Worm (Caenorhabditis elegans) whole organism, L1 larva: Measurements from ENCODE around the gene Y32B12B.4.

Experiments
- C04F5.9 ChIP-seq: sonication (generic microtip); optimal IDR thresholded peaks from 2 replicates; lab custom pipeline; 2016; ENCODE audit warnings: missing genetic modification characterization, missing compliant biosample characterization
- C16A3.4 ChIP-seq: fragments of 150-350 bp; optimal IDR thresholded peaks from 2 replicates; lab custom pipeline; 2014; ENCODE audit warnings: missing biosample characterization, missing genetic modification characterization
- C34B4.2 ChIP-seq: sonication (generic microtip); optimal IDR thresholded peaks from 2 replicates; lab custom pipeline; 2017; ENCODE audit warnings: mild to moderate bottlenecking, missing genetic modification characterization, missing compliant biosample characterization
- F16B12.6 ChIP-seq: fragments of 150-350 bp; optimal IDR thresholded peaks from 2 replicates; lab custom pipeline; 2014; ENCODE audit warnings: missing biosample characterization, missing genetic modification characterization
- Y116A8C.19 ChIP-seq: sonication (generic microtip); optimal IDR thresholded peaks from 2 replicates; lab custom pipeline; 2016; ENCODE audit warnings: missing compliant biosample characterization, missing genetic modification characterization, borderline replicate concordance
- alr-1 ChIP-seq: fragments of 200-800 bp; sonication (Bioruptor generic); optimal IDR thresholded peaks from 2 replicates; lab custom pipeline; 2018; ENCODE audit warnings: borderline replicate concordance, mild to moderate bottlenecking, missing genetic modification characterization, missing compliant biosample characterization
- aly-2 ChIP-seq: fragments of 150-350 bp; optimal IDR thresholded peaks from 2 replicates; lab custom pipeline; 2014; ENCODE audit warnings: missing biosample characterization, missing genetic modification characterization
- ama-1 ChIP-seq: fragments of 150-350 bp; optimal IDR thresholded peaks from 2 replicates; lab custom pipeline; 2014
- blmp-1 ChIP-seq: fragments of 150-350 bp; optimal IDR thresholded peaks from 2 replicates; lab custom pipeline; 2014; ENCODE audit warnings: missing biosample characterization, missing genetic modification characterization
- ceh-63 ChIP-seq: fragments of 200-800 bp; sonication (Bioruptor generic); optimal IDR thresholded peaks from 2 replicates; lab custom pipeline; 2018; ENCODE audit warnings: mild to moderate bottlenecking, missing genetic modification characterization, missing compliant biosample characterization
- dsc-1 ChIP-seq: sonication (generic microtip); optimal IDR thresholded peaks from 2 replicates; lab custom pipeline; 2016; ENCODE audit warnings: mild to moderate bottlenecking, missing genetic modification characterization, missing compliant biosample characterization
- efl-1 ChIP-seq, 4 experiments: fragments of 150-350 bp; optimal IDR thresholded peaks in 3 of 4; peaks in 1 of 4; 1 replicate in 1 of 4; 2 replicates in 3 of 4; lab custom pipeline; 2014; ENCODE audit warnings: missing biosample characterization in 2 of 4, missing genetic modification characterization in 2 of 4, missing genetic modification reagents in 2 of 4
- fkh-8 ChIP-seq: sonication (generic microtip); optimal IDR thresholded peaks from 2 replicates; lab custom pipeline; 2016; ENCODE audit warnings: mild to moderate bottlenecking, missing genetic modification characterization, missing compliant biosample characterization
- fos-1 ChIP-seq: fragments of 150-350 bp; optimal IDR thresholded peaks from 2 replicates; lab custom pipeline; 2014; ENCODE audit warnings: missing biosample characterization, missing genetic modification characterization
- grh-1 ChIP-seq: fragments of 200-800 bp; sonication (Bioruptor generic); IDR thresholded peaks from 2 replicates; pipeline ENCODE4 v1.3.6; 2022; ENCODE audit warnings: missing genetic modification reagents, missing genetic modification characterization, missing compliant biosample characterization
- hpl-2 ChIP-seq: fragments of 150-350 bp; optimal IDR thresholded peaks from 2 replicates; lab custom pipeline; 2014; ENCODE audit warnings: missing biosample characterization, missing genetic modification reagents, missing genetic modification characterization
- irx-1 ChIP-seq: sonication (generic microtip); optimal IDR thresholded peaks from 2 replicates; lab custom pipeline; 2016; ENCODE audit warnings: missing genetic modification characterization, missing compliant biosample characterization
- isw-1 ChIP-seq: fragments of 200-800 bp; sonication (Bioruptor generic); IDR thresholded peaks from 2 replicates; pipeline ENCODE4 v1.3.6; 2022; ENCODE audit warnings: missing genetic modification characterization, missing compliant biosample characterization
- lin-13 ChIP-seq: fragments of 150-350 bp; optimal IDR thresholded peaks from 2 replicates; lab custom pipeline; 2014; ENCODE audit warnings: missing biosample characterization, missing genetic modification reagents, missing genetic modification characterization
- lin-14 ChIP-seq: fragments of 200-800 bp; sonication (Bioruptor generic); optimal IDR thresholded peaks from 2 replicates; lab custom pipeline; 2018; ENCODE audit warnings: mild to moderate bottlenecking, missing genetic modification characterization, moderate library complexity, missing compliant biosample characterization
- lir-3 ChIP-seq: sonication (generic microtip); optimal IDR thresholded peaks from 2 replicates; lab custom pipeline; 2016; ENCODE audit warnings: mild to moderate bottlenecking, missing genetic modification characterization, moderate library complexity, missing compliant biosample characterization; ENCODE audit not compliant: poor library complexity
- mdl-1 ChIP-seq, 2 experiments: fragments of 150-350 bp; optimal IDR thresholded peaks; 2 replicates each; lab custom pipeline; 2014 to 2017; ENCODE audit warnings: missing biosample characterization in 2 of 2, missing genetic modification characterization in 2 of 2, inconsistent platforms in 1 of 2
- nhr-12 ChIP-seq: sonication (generic microtip); optimal IDR thresholded peaks from 2 replicates; lab custom pipeline; 2017; ENCODE audit warnings: missing biosample characterization, missing genetic modification characterization
- nhr-19 ChIP-seq: fragments of 200-800 bp; sonication (Bioruptor generic); conservative IDR thresholded peaks from 2 replicates; pipeline ENCODE4 v1.3.6; 2022; ENCODE audit warnings: missing genetic modification characterization, missing compliant biosample characterization
- nhr-20 ChIP-seq: sonication (generic microtip); optimal IDR thresholded peaks from 2 replicates; lab custom pipeline; 2016; ENCODE audit warnings: mild to moderate bottlenecking, missing genetic modification characterization, missing compliant biosample characterization
- nhr-47 ChIP-seq: sonication (generic microtip); optimal IDR thresholded peaks from 2 replicates; lab custom pipeline; 2016; ENCODE audit warnings: mild to moderate bottlenecking, missing genetic modification characterization, moderate library complexity, missing compliant biosample characterization
- nhr-71 ChIP-seq: sonication (generic microtip); optimal IDR thresholded peaks from 2 replicates; lab custom pipeline; 2016; ENCODE audit warnings: mild to moderate bottlenecking, missing genetic modification characterization, moderate library complexity, missing compliant biosample characterization
- nhr-76 ChIP-seq: sonication (generic microtip); optimal IDR thresholded peaks from 2 replicates; lab custom pipeline; 2017; ENCODE audit warnings: missing biosample characterization, missing genetic modification characterization
- nhr-90 ChIP-seq: sonication (generic microtip); optimal IDR thresholded peaks from 2 replicates; lab custom pipeline; 2016; ENCODE audit warnings: mild to moderate bottlenecking, missing genetic modification characterization, missing compliant biosample characterization; ENCODE audit not compliant: poor library complexity
- pax-3 ChIP-seq: fragments of 200-800 bp; sonication (Bioruptor generic); optimal IDR thresholded peaks from 2 replicates; lab custom pipeline; 2018; ENCODE audit warnings: mild to moderate bottlenecking, missing genetic modification characterization, moderate library complexity, missing compliant biosample characterization
- pqm-1 ChIP-seq: sonication (generic microtip); optimal IDR thresholded peaks from 3 replicates; lab custom pipeline; 2017; ENCODE audit warnings: missing biosample characterization, missing genetic modification characterization
- rnt-1 ChIP-seq: sonication (generic microtip); optimal IDR thresholded peaks from 2 replicates; lab custom pipeline; 2016; ENCODE audit warnings: mild to moderate bottlenecking, missing genetic modification characterization, moderate library complexity, missing compliant biosample characterization
- skn-1 ChIP-seq: fragments of 150-350 bp; optimal IDR thresholded peaks from 2 replicates; lab custom pipeline; 2014; ENCODE audit warnings: missing biosample characterization, missing genetic modification characterization
- snpc-4 ChIP-seq: fragments of 150-350 bp; optimal IDR thresholded peaks from 2 replicates; lab custom pipeline; 2014; ENCODE audit warnings: missing biosample characterization, missing genetic modification characterization
- snu-23 ChIP-seq: sonication (generic microtip); optimal IDR thresholded peaks from 2 replicates; lab custom pipeline; 2016; ENCODE audit warnings: missing genetic modification characterization, missing compliant biosample characterization
- unc-130 ChIP-seq: fragments of 150-350 bp; optimal IDR thresholded peaks from 2 replicates; lab custom pipeline; 2017; ENCODE audit warnings: missing biosample characterization, missing genetic modification characterization, inconsistent platforms
- xbp-1 ChIP-seq: sonication (generic microtip); optimal IDR thresholded peaks from 2 replicates; lab custom pipeline; 2016; ENCODE audit warnings: missing genetic modification characterization, missing compliant biosample characterization
- zag-1 ChIP-seq: fragments of 150-350 bp; optimal IDR thresholded peaks from 2 replicates; lab custom pipeline; 2014; ENCODE audit warnings: missing biosample characterization, missing genetic modification characterization

Gene Y32B12B.4

ce11 chrV:16570697-16571096 lies 17.6 kb downstream of the Y32B12B.4 start, which contains the start of gene nhr-233:
TSS of gene nhr-233 (minus strand) at chrV:16570797.
- no peak for TF ChIP-seq snu-23 (GFP tag; lab: Kevin White, UChicago)
- TF ChIP-seq C34B4.2 (tag; lab: Kevin White, UChicago), result no peak
- no peak for TF ChIP-seq nhr-19 (GFP tag; lab: Robert Waterston, UW)
- no peak for TF ChIP-seq pax-3 (tag; lab: Kevin White, UChicago)
- no peak for TF ChIP-seq pqm-1
- no peak for TF ChIP-seq ama-1 (lab: Kevin White, UChicago)
- no peak for TF ChIP-seq hpl-2 (GFP tag; lab: Kevin White, UChicago)
- TF ChIP-seq nhr-47 (tag; lab: Kevin White, UChicago), result no peak
- TF ChIP-seq lir-3 (tag; lab: Kevin White, UChicago), result no peak
- no peak for TF ChIP-seq grh-1 (GFP tag; lab: Robert Waterston, UW)
- TF ChIP-seq Y116A8C.19, result no peak
- no peak for TF ChIP-seq aly-2 (tag; lab: Kevin White, UChicago)
- TF ChIP-seq mdl-1 (tag; optimal IDR thresholded peaks at IDR 0.05; lab: Kevin White, UChicago), result no peak

- TF ChIP-seq fkh-8 (tag; lab: Kevin White, UChicago), result no peak
- TF ChIP-seq Y116A8C.19, result no peak
- no peak for TF ChIP-seq efl-1 (optimal IDR thresholded peaks at IDR 0.05; lab: Kevin White, UChicago)
- peak in 1 of 2 experiments; percentile 53 for TF ChIP-seq efl-1 (GFP tag; optimal IDR thresholded peaks at IDR 0.05 in 1 of 2; lab: Kevin White, UChicago)
- TF ChIP-seq C04F5.9 (tag; lab: Kevin White, UChicago), result no peak
- TF ChIP-seq skn-1, result no peak
- TF ChIP-seq nhr-76 (tag; lab: Kevin White, UChicago), result no peak
- TF ChIP-seq lin-14, result no peak
- no peak for TF ChIP-seq nhr-12 (tag; lab: Kevin White, UChicago)
- TF ChIP-seq, all 84 proteins: peak for 1
Measured at ce11 chrV:16573168-16573567, 20.0 kb downstream of the Y32B12B.4 start, which contains the start of gene str-149. TSS of gene str-149 (plus strand) at chrV:16573468.

ce11 chrV:16575900-16576299 lies 22.8 kb downstream of the Y32B12B.4 start, which contains the start of gene str-151:
TSS of gene str-151 (plus strand) at chrV:16576200.
- TF ChIP-seq F16B12.6 (tag; lab: Kevin White, UChicago) (no peak), efl-1 (optimal IDR thresholded peaks at IDR 0.05; lab: Kevin White, UChicago) (no peak), efl-1 (GFP tag; optimal IDR thresholded peaks at IDR 0.05 in 1 of 2; lab: Kevin White, UChicago) (peak in 1 of 2 experiments; percentile 4), blmp-1 (no peak)

DNA sequence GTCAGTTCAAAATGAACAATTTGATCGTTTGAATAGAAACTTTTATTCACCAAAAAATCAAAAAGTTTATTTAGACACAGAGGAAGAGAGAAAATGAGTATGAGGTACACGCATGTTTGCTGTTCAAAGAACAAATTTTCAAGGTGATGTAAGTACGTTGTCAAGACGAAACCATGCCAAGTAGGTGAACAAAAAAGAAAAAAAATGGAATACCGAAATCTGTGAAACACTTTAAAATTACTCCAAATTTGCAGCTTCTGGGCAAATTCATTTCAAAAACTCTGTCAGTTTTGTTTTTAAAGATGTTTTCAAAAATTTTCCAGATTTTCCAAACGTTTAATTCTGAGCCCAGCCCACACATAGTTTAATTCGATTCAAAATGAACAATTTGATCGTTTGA lies 27.3 kb downstream of the Y32B12B.4 start, which contains the start of gene nhr-271:
TSS of gene nhr-271 (minus strand) at position 101 of the 400 bp plus-strand sequence.
- TF ChIP-seq isw-1 (GFP tag; lab: Robert Waterston, UW) (no peak), dsc-1 (tag; lab: Kevin White, UChicago) (no peak), nhr-90 (no peak), lin-13 (GFP tag; lab: Kevin White, UChicago) (no peak), xbp-1 (tag; lab: Kevin White, UChicago) (no peak), nhr-20 (no peak), nhr-19 (GFP tag; lab: Robert Waterston, UW) (no peak), alr-1 (no peak), fos-1 (no peak), lir-3 (tag; lab: Kevin White, UChicago) (no peak), C16A3.4 (no peak), unc-130 (tag; lab: Kevin White, UChicago) (no peak), nhr-71 (no peak), pqm-1 (no peak), snpc-4 (tag; lab: Kevin White, UChicago) (no peak), ceh-63 (no peak), efl-1 (optimal IDR thresholded peaks at IDR 0.05; lab: Kevin White, UChicago) (no peak), efl-1 (GFP tag; optimal IDR thresholded peaks at IDR 0.05 in 1 of 2; lab: Kevin White, UChicago) (no peak)

DNA sequence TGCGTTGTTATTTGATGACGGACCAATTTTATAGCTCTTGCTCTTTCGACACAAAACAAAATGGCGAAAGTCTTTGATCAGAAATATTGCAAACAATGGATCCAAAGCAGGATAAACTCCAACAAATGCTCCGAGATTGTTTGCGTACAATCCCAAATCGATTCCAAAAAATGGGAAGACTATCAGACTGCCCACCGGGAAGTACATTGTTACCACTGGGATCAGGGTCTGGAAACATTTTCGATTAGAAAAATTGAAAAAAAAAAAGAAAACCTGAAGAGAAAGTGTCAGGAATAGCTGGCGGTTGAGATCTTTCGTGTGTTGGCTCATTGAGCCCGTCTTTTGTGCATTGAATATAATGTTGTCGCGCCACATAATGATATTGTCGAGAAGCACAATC lies 27.9 kb downstream of the Y32B12B.4 start:
- TF ChIP-seq zag-1 (tag; lab: Kevin White, UChicago) (no peak), irx-1 (tag; lab: Kevin White, UChicago) (no peak), pax-3 (tag; lab: Kevin White, UChicago) (no peak), efl-1 (optimal IDR thresholded peaks at IDR 0.05; lab: Kevin White, UChicago) (no peak), efl-1 (GFP tag; optimal IDR thresholded peaks at IDR 0.05 in 1 of 2; lab: Kevin White, UChicago) (peak in 1 of 2 experiments; percentile 93), rnt-1 (tag; lab: Kevin White, UChicago) (no peak)
